Fruit fly (Drosophila melanogaster) whole organism, pupa: ENCODE measurements around the gene Orp8.

ENCODE experiments used
- CG10348 ChIP-seq: fragments of 200-800 bp; sonication (Bioruptor generic); IDR thresholded peaks from 2 replicates; pipeline ENCODE4 v1.3.6; 2022; ENCODE audit warnings: missing biosample characterization, missing genetic modification characterization
- CG13204 ChIP-seq: fragments of 200-800 bp; sonication (Bioruptor generic); optimal IDR thresholded peaks from 2 replicates; lab custom pipeline; 2018; ENCODE audit warnings: missing biosample characterization, mild to moderate bottlenecking, missing genetic modification characterization, moderate library complexity
- CG14655 ChIP-seq: fragments of 200-800 bp; sonication (Bioruptor generic); optimal IDR thresholded peaks from 3 replicates; lab custom pipeline; 2017; ENCODE audit warnings: mild to moderate bottlenecking, missing biosample characterization, missing genetic modification reagents, missing genetic modification characterization
- CG17806 ChIP-seq: fragments of 200-800 bp; sonication (Bioruptor generic); optimal IDR thresholded peaks from 2 replicates; lab custom pipeline; 2018; ENCODE audit warnings: missing biosample characterization, mild to moderate bottlenecking, missing genetic modification characterization, moderate library complexity
- CG32121 ChIP-seq: fragments of 200-800 bp; sonication (Bioruptor generic); IDR thresholded peaks from 2 replicates; pipeline ENCODE4 v1.3.6; 2022; ENCODE audit warnings: missing biosample characterization, missing genetic modification characterization
- CG34367 ChIP-seq: fragments of 200-800 bp; sonication (Bioruptor generic); optimal IDR thresholded peaks from 2 replicates; lab custom pipeline; 2018; ENCODE audit warnings: missing biosample characterization, mild to moderate bottlenecking, missing genetic modification characterization
- CG8159 ChIP-seq: fragments of 200-800 bp; sonication (Bioruptor generic); optimal IDR thresholded peaks from 3 replicates; lab custom pipeline; 2018; ENCODE audit warnings: missing biosample characterization, mild to moderate bottlenecking, missing genetic modification characterization, moderate library complexity
- CG8301 ChIP-seq: fragments of 200-800 bp; sonication (Bioruptor generic); optimal IDR thresholded peaks from 2 replicates; lab custom pipeline; 2018; ENCODE audit warnings: missing biosample characterization, mild to moderate bottlenecking, missing genetic modification characterization
- CG9948 ChIP-seq: fragments of 200-800 bp; sonication (Bioruptor generic); optimal IDR thresholded peaks from 2 replicates; lab custom pipeline; 2018; ENCODE audit warnings: missing biosample characterization, mild to moderate bottlenecking, missing genetic modification characterization, moderate library complexity
- D1 ChIP-seq: fragments of 200-800 bp; sonication (Bioruptor generic); optimal IDR thresholded peaks from 2 replicates; lab custom pipeline; 2018; ENCODE audit warnings: missing biosample characterization, mild to moderate bottlenecking, missing genetic modification characterization, moderate library complexity
- EcR ChIP-seq: fragments of 200-800 bp; sonication (Bioruptor generic); optimal IDR thresholded peaks from 3 replicates; lab custom pipeline; 2019; ENCODE audit warnings: missing biosample characterization, missing genetic modification characterization, mild to moderate bottlenecking, moderate library complexity, missing genetic modification reagents
- Ets98B ChIP-seq: fragments of 200-800 bp; sonication (Bioruptor generic); IDR thresholded peaks from 2 replicates; pipeline ENCODE4 v1.3.6; 2022; ENCODE audit warnings: missing biosample characterization, missing genetic modification characterization
- Pif1A ChIP-seq: fragments of 200-800 bp; sonication (Bioruptor generic); optimal IDR thresholded peaks from 3 replicates; lab custom pipeline; 2016; ENCODE audit warnings: missing biosample characterization, missing genetic modification characterization
- Pif1B ChIP-seq: fragments of 200-800 bp; sonication (Bioruptor generic); optimal IDR thresholded peaks from 3 replicates; lab custom pipeline; 2016; ENCODE audit warnings: missing biosample characterization, missing genetic modification characterization
- Snoo ChIP-seq: fragments of 200-800 bp; sonication (Bioruptor generic); optimal IDR thresholded peaks from 3 replicates; lab custom pipeline; 2017; ENCODE audit warnings: missing biosample characterization, mild to moderate bottlenecking, missing genetic modification characterization, inconsistent platforms
- fd96Ca ChIP-seq: fragments of 200-800 bp; sonication (Bioruptor generic); IDR thresholded peaks from 3 replicates; pipeline ENCODE4 v1.3.6; 2022; ENCODE audit warnings: missing biosample characterization, missing genetic modification characterization
- gl ChIP-seq: fragments of 200-800 bp; sonication (Bioruptor generic); optimal IDR thresholded peaks from 2 replicates; lab custom pipeline; 2018; ENCODE audit warnings: missing biosample characterization, mild to moderate bottlenecking, missing genetic modification characterization

The Orp8 gene

DNA sequence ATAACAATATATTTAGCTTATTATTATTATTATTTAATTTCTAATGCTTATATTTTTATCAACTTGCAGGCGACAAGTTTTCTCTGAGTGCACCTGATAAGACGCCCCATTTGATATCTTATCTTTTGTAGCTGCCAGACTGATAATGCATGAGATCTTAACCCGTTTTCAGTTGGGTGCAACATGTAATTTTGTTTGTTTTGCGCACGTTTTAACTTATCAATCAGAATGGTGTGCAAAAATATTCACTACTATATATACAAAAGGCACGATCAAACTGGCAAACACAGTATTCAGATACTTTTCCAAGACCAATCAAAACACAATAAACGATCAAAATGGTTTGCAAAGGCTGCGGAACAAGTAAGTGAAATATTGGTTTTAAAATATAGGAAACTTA, 50.9 kb downstream of the Orp8 start, which contains the start of gene MtnC:
Gene MtnC, plus strand, starts transcription at position 301 of the 400 bp plus-strand sequence.
- TF ChIP-seq CG8159 (tag; lab: Kevin White, UChicago) (no peak), CG8301 (tag; lab: Kevin White, UChicago) (no peak), Snoo (tag; lab: Kevin White, UChicago) (no peak), CG13204 (GFP tag; lab: Kevin White, UChicago) (no peak), Ets98B (GFP tag; lab: Robert Waterston, UW) (no peak), CG9948 (no peak), CG14655 (GFP tag; lab: Kevin White, UChicago) (no peak), Pif1A (no peak), EcR (GFP tag; lab: Kevin White, UChicago) (no peak), Pif1B (GFP tag; lab: Kevin White, UChicago) (no peak), gl (tag; lab: Kevin White, UChicago) (no peak), CG10348 (no peak), fd96Ca (no peak), D1 (no peak), CG17806 (no peak), CG34367 (tag; lab: Kevin White, UChicago) (no peak), CG32121 (GFP tag; lab: Robert Waterston, UW) (no peak)
